Fruit fly (Drosophila melanogaster): ENCODE measurements around the gene Pomp.
A peak's percentile ranks its signal among the peaks of the same experiment; 100 is the strongest.

The Pomp gene

dm6 chr2L:20758847-20759465 is 28.5 kb upstream of the Pomp start:
- TF ChIP-seq CG6276 (GFP tag; optimal IDR thresholded peaks at IDR 0.05) (peak; percentile 84), CG7368 (GFP tag; optimal IDR thresholded peaks at IDR 0.05) (peak; percentile 9), CG6163 (GFP tag; IDR thresholded peaks at IDR 0.05) (peak; percentile 85), CG10631 (GFP tag; optimal IDR thresholded peaks at IDR 0.05) (peak; percentile 57), Gug (GFP tag; IDR thresholded peaks at IDR 0.05) (peak; percentile 75), net (GFP tag; optimal IDR thresholded peaks at IDR 0.05) (peak; percentile 59), fd85E (GFP tag; optimal IDR thresholded peaks at IDR 0.05) (no peak), pdm3 (GFP tag; optimal IDR thresholded peaks at IDR 0.05) (peak; percentile 65), Sox102F (GFP tag; optimal IDR thresholded peaks at IDR 0.05) (peak; percentile 39), Sox14 (GFP tag; optimal IDR thresholded peaks at IDR 0.05) (peak; percentile 76), dac (GFP tag; optimal IDR thresholded peaks at IDR 0.05) (peak; percentile 70), esn (GFP tag; optimal IDR thresholded peaks at IDR 0.05) (peak; percentile 67), ss (GFP tag; optimal IDR thresholded peaks at IDR 0.05) (peak; percentile 2 to 7), eg (GFP tag; IDR thresholded peaks at IDR 0.05) (peak; percentile 86), topi (GFP tag; optimal IDR thresholded peaks at IDR 0.05) (peak; percentile 66), CG11294 (GFP tag; IDR thresholded peaks at IDR 0.05) (peak; percentile 66), Hr38 (GFP tag; optimal IDR thresholded peaks at IDR 0.05) (no peak), CG9139 (GFP tag; optimal IDR thresholded peaks at IDR 0.05) (no peak), CG8319 (GFP tag; optimal IDR thresholded peaks at IDR 0.05) (peak; percentile 19), salr (GFP tag; optimal IDR thresholded peaks at IDR 0.05) (peak in 1 of 2 experiments; percentile 81), Ets96B (tag; optimal IDR thresholded peaks at IDR 0.05) (peak; percentile 73), CG6808 (GFP tag; optimal IDR thresholded peaks at IDR 0.05) (peak; percentile 70), achi (GFP tag; optimal IDR thresholded peaks at IDR 0.05) (peak; percentile 61), CG34406 (GFP tag; optimal IDR thresholded peaks at IDR 0.05) (peak; percentile 27), CG8119 (GFP tag; IDR thresholded peaks at IDR 0.05) (peak; percentile 86), CG6792 (GFP tag; optimal IDR thresholded peaks at IDR 0.05) (peak; percentile 29), Hr39 (GFP tag; optimal IDR thresholded peaks at IDR 0.05) (peak; percentile 59), CG4318 (GFP tag; optimal IDR thresholded peaks at IDR 0.05) (peak; percentile 63), cyc (GFP tag; optimal IDR thresholded peaks at IDR 0.05) (peak; percentile 52), CG10669 (GFP tag; optimal IDR thresholded peaks at IDR 0.05) (peak; percentile 70), CG15336 (GFP tag; IDR thresholded peaks at IDR 0.05) (peak; percentile 89), Eip93F (GFP tag; optimal IDR thresholded peaks at IDR 0.05) (no peak), acj6 (GFP tag; optimal IDR thresholded peaks at IDR 0.05) (peak; percentile 66), Eip78C (GFP tag) (peak; percentile 87), Blimp-1 (GFP tag; optimal IDR thresholded peaks at IDR 0.05) (no peak), CG32006 (GFP tag; optimal IDR thresholded peaks at IDR 0.05) (peak; percentile 87), OdsH (GFP tag; optimal IDR thresholded peaks at IDR 0.05) (peak; percentile 68), fd59A (GFP tag; optimal IDR thresholded peaks at IDR 0.05) (peak; percentile 44), Ets21C (GFP tag; optimal IDR thresholded peaks at IDR 0.05) (peak; percentile 6), CG3919 (GFP tag; optimal IDR thresholded peaks at IDR 0.05) (peak; percentile 69), svp (GFP tag) (peak; percentile 73), lz (GFP tag; optimal IDR thresholded peaks at IDR 0.05) (peak; percentile 62), fkh (GFP tag; optimal IDR thresholded peaks at IDR 0.05) (no peak), CG6854 (GFP tag; optimal IDR thresholded peaks at IDR 0.05) (no peak), CG11762 (GFP tag; optimal IDR thresholded peaks at IDR 0.05; ENCODE audit: insufficient read depth) (peak; percentile 60), dsx (GFP tag; optimal IDR thresholded peaks at IDR 0.05; ENCODE audit: poor library complexity, severe bottlenecking) (no peak), CG1621 (tag; optimal IDR thresholded peaks at IDR 0.05) (no peak), Hr4 (GFP tag; optimal IDR thresholded peaks at IDR 0.05) (peak; percentile 80), Smox (GFP tag; optimal IDR thresholded peaks at IDR 0.05) (no peak), Lpt (GFP tag; optimal IDR thresholded peaks at IDR 0.05) (peak; percentile 58), vri (GFP tag; optimal IDR thresholded peaks at IDR 0.05) (no peak)

Data from whole organism, prepupa.